Worm (Caenorhabditis elegans): ENCODE data around the gene srw-129.

ce11 chrV:3021306-3021705 lies 49.6 kb downstream of the srw-129 start, which contains the start of gene irld-12:
- TF ChIP-seq flt-1 (GFP tag; IDR thresholded peaks at IDR 0.05) (no peak), cog-1 (tag; optimal IDR thresholded peaks at IDR 0.05) (no peak), T22C8.4 (GFP tag; IDR thresholded peaks at IDR 0.05) (no peak), ztf-29 (GFP tag; IDR thresholded peaks at IDR 0.05) (no peak), ztf-23 (GFP tag; IDR thresholded peaks at IDR 0.05) (no peak)
